Worm (Caenorhabditis elegans): Measurements from ENCODE around the gene str-101.

str-101 gene

ce11 chrV:15666718-15667117 is 45.1 kb downstream of the str-101 start (continued):
- TF ChIP-seq T07F8.4 (tag; optimal IDR thresholded peaks at IDR 0.05) (no peak), pha-4 (tag; optimal IDR thresholded peaks at IDR 0.05) (peak; percentile 72), F55B11.4 (tag; optimal IDR thresholded peaks at IDR 0.05; ENCODE audit: borderline replicate concordance, insufficient read depth) (no peak), lsl-1 (GFP tag; optimal IDR thresholded peaks at IDR 0.05) (no peak), cebp-1 (GFP tag; IDR thresholded peaks at IDR 0.05) (peak; percentile 47; the same call in 1 of the 2 replicates), cebp-1 (tag; optimal IDR thresholded peaks at IDR 0.05) (no peak), ceh-40 (GFP tag; IDR thresholded peaks at IDR 0.05) (no peak), nfyb-1 (GFP tag; IDR thresholded peaks at IDR 0.05) (0 out of 2 replicates have a peak, but pooled peaks have one; percentile 11), dox-1 (GFP tag; IDR thresholded peaks at IDR 0.05) (0 out of 2 replicates have a peak, but pooled peaks have one; percentile 49), tbp1 (GFP tag; optimal IDR thresholded peaks at IDR 0.05) (peak; percentile 25)

DNA sequence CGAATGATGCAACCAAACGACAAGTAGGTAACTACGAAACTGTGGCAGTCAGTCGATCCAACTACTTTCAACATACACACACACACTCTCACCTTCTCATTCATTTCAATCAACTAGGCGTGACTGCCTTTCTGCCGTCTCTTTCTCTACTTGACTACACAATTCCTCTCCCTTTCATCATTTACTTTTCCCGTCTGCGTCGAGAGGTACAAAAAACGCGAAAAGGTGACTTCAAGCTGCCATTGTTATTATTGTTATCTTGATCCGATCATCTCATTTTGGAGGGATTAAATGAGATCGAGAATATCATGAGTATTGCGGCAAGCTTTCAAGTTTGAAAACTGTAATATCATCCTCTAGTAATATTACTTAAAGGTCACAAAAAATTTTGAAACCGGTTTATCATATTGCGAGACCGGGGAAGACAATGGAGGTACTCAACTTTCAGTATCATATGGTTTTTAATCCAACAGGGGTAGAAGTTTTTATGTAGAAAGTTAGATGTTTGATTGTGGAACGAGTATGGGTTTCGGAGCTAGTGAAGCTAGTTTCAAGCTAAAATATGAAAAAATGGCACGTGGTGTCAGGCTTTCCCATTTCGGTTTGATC is 47.6 kb downstream of the str-101 start:
- TF ChIP-seq snpc-3.4 (tag; optimal IDR thresholded peaks at IDR 0.05) (no peak), K12H6.12 (tag; optimal IDR thresholded peaks at IDR 0.05) (no peak), cebp-1 (GFP tag; IDR thresholded peaks at IDR 0.05) (no peak), cebp-1 (tag; optimal IDR thresholded peaks at IDR 0.05) (peak; percentile 70), athp-1 (tag; optimal IDR thresholded peaks at IDR 0.05) (no peak), attf-5 (GFP tag; optimal IDR thresholded peaks at IDR 0.05) (peak; percentile 33), lin-40 (tag; optimal IDR thresholded peaks at IDR 0.05) (no peak), T07F8.4 (tag; optimal IDR thresholded peaks at IDR 0.05) (no peak), nhr-90 (tag; optimal IDR thresholded peaks at IDR 0.05) (no peak), ztf-3 (GFP tag; optimal IDR thresholded peaks at IDR 0.05) (no peak), F49E8.2 (tag; optimal IDR thresholded peaks at IDR 0.05; ENCODE audit: insufficient read depth) (no peak), dox-1 (GFP tag; IDR thresholded peaks at IDR 0.05) (0 out of 2 replicates have a peak, but pooled peaks have one; percentile 26), pha-4 (tag; optimal IDR thresholded peaks at IDR 0.05) (no peak), nhr-80 (tag; optimal IDR thresholded peaks at IDR 0.05) (peak; percentile 45), F52B5.7 (tag; optimal IDR thresholded peaks at IDR 0.05) (no peak), aptf-3 (GFP tag; IDR thresholded peaks at IDR 0.05) (no peak), F10E7.11 (tag; optimal IDR thresholded peaks at IDR 0.05) (no peak), F22D6.2 (tag; optimal IDR thresholded peaks at IDR 0.05) (no peak), hmg-1.2 (GFP tag; IDR thresholded peaks at IDR 0.05) (peak; percentile 40; the same call in 1 of the 2 replicates), unc-62 (GFP tag; optimal IDR thresholded peaks at IDR 0.05) (no peak), ekl-4 (GFP tag; IDR thresholded peaks at IDR 0.05) (no peak)

ce11 chrV:15661580-15661979 is 50.2 kb downstream of the str-101 start:
- no peak for TF ChIP-seq him-1 (tag; optimal IDR thresholded peaks at IDR 0.05)
- no peak for TF ChIP-seq dpff-1 (tag; optimal IDR thresholded peaks at IDR 0.05)
- no peak for TF ChIP-seq madf-8 (GFP tag; conservative IDR thresholded peaks at IDR 0.05)
- no peak for TF ChIP-seq ceh-79 (tag; optimal IDR thresholded peaks at IDR 0.05)
- no peak for TF ChIP-seq madf-6 (GFP tag; IDR thresholded peaks at IDR 0.05)
- TF ChIP-seq sea-2 (GFP tag; IDR thresholded peaks at IDR 0.05), result no peak
- no peak for TF ChIP-seq lin-40 (tag; optimal IDR thresholded peaks at IDR 0.05)
- TF ChIP-seq madf-10 (tag; optimal IDR thresholded peaks at IDR 0.05), result no peak
- no peak for TF ChIP-seq F10E7.11 (tag; optimal IDR thresholded peaks at IDR 0.05)
- TF ChIP-seq nhr-120 (GFP tag; IDR thresholded peaks at IDR 0.05), result no peak
- TF ChIP-seq lir-1 (GFP tag; conservative IDR thresholded peaks at IDR 0.05), result no peak
- no peak for TF ChIP-seq hmg-1.2 (GFP tag; IDR thresholded peaks at IDR 0.05)
- TF ChIP-seq cebp-1 (GFP tag; IDR thresholded peaks at IDR 0.05), result no peak
- TF ChIP-seq cebp-1 (tag; optimal IDR thresholded peaks at IDR 0.05), result no peak
- TF ChIP-seq F22D6.2 (tag; optimal IDR thresholded peaks at IDR 0.05), result no peak
- TF ChIP-seq hlh-26 (GFP tag; conservative IDR thresholded peaks at IDR 0.05), result no peak
- no peak for TF ChIP-seq hsf-1 (GFP tag; IDR thresholded peaks at IDR 0.05)
